Fruit fly (Drosophila melanogaster): ENCODE measurements around the gene tadr.

tadr gene

DNA sequence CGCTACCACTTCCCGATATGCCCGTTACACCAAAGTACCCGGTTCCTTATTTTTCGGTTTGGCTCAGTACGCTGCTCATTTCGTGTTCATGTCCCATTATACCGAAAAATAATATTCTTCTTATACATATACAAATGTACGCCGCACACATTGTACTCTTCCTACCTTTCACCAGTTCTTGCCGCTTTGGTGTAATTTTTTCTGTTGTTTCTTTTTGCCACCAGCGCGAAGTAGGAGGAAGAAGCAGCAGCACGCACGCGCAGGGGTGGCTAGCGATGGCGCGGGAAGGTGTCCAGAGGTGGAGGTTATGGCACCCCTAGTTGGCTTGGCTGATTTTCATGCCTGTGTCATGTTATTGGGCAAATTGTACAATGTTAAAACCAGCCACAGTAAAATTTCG is 41.9 kb upstream of the tadr start:
- TF ChIP-seq lz (GFP tag; optimal IDR thresholded peaks at IDR 0.05), result no peak
- peak in 1 of 2 experiments; percentile 66 for TF ChIP-seq ss (GFP tag; optimal IDR thresholded peaks at IDR 0.05)
- peak; percentile 9 for TF ChIP-seq Eip78C (GFP tag)

DNA sequence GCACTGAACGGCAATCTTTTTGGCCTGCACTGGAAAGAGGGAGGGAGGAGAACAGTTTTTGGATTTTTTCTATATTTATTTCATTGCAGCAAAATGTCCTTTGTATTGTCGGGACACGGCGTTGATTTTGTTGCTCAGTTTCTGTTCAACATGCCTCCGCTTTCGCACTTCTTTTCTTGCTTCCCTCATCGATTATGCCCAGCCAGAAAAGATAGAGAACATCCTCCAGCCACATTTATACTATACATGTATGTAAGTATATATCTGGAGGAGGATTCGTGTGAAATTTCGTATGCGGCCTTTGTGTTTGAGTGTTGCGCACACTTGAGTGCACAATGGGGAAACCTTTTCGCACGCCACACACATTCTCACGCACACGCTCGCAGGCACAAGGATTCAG is 40.8 kb upstream of the tadr start:
- TF ChIP-seq Gug (GFP tag; IDR thresholded peaks at IDR 0.05), result no peak
- TF ChIP-seq ss (GFP tag; optimal IDR thresholded peaks at IDR 0.05), result peak in 1 of 2 experiments; percentile 1

DNA sequence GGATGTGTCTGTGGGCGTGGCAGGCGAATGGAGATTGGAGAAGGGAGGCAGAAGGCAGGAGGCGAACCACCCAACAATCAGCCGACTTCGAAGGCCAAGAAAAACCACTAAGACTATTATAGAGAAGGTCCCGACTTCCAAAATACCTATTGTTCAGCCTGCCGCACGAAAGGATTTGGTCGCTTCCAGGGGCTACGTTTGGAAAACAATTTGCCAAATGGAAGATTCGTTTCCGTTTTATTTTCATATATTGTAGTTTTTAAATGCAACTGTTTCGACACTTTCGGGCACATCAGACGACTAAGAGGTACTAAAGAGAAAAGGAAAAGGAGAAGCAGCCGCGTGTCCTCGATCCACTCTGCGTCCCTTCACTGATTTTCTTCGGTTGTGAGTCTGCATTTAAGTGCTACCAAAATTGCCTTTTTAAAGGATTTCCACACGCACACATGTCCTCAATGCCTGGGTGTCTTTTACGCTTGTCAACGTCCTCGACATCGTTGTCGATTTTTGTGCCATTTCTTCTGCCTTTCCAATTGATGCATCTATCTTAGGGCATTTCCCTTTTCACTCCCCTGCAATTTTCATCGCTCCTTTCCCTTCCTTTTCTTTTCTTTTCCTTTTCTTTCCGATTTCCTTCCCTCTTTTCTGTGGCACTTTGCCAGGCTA is 39.4 kb upstream of the tadr start:
- TF ChIP-seq CG32006 (GFP tag; optimal IDR thresholded peaks at IDR 0.05) (peak; percentile 1), Eip78C (GFP tag) (peak; percentile 55), CG9139 (GFP tag; optimal IDR thresholded peaks at IDR 0.05) (no peak), fkh (GFP tag; optimal IDR thresholded peaks at IDR 0.05) (no peak)

DNA sequence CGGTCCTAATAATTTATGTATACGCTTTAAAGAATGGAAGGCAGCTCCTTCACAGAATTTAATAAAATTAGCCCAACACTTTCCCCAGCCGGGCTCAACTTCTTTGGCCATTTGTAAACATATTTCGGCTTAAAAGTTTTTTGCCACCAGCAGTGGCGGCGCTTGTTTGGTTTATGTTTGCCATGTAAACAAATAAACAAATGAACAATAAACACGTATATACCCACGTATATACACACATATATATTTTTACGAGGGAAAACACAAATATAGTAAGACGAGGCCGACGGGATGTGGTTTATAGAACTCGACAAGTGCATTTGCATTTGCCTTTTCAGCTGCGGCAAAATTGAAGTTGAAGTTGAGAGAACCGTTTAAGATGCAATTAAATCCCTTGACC is 37.5 kb upstream of the tadr start:
- no peak for TF ChIP-seq CG16779 (tag; optimal IDR thresholded peaks at IDR 0.05)
- no peak for TF ChIP-seq Eip78C (GFP tag)
- no peak for TF ChIP-seq CG3919 (GFP tag; optimal IDR thresholded peaks at IDR 0.05)
- TF ChIP-seq esn (GFP tag; optimal IDR thresholded peaks at IDR 0.05), result no peak
- TF ChIP-seq CG11902 (GFP tag; optimal IDR thresholded peaks at IDR 0.05), result no peak
- TF ChIP-seq CG32006 (GFP tag; optimal IDR thresholded peaks at IDR 0.05), result no peak
- TF ChIP-seq fkh (GFP tag; optimal IDR thresholded peaks at IDR 0.05), result peak; percentile 52
- no peak for TF ChIP-seq Hr38 (GFP tag; optimal IDR thresholded peaks at IDR 0.05)
- no peak for TF ChIP-seq dac (GFP tag; optimal IDR thresholded peaks at IDR 0.05)

DNA sequence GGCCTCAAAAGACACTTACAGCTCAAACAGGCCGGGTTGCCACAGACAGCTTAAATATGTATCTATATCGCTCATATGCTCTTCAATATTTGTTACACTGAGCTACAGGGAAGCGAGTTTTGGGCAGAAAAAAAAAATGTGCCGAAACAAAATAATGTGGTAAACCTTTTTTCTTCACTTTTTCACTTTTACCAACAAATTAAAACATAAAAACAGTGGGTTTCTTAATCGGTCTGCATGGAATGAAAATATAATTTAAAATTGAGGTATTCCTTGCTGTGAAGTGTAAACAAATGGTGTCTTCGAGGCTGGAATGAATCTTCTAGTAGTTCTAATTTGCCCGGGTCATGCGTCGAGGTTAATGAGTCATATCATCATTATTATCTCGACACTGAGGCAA is 36.5 kb upstream of the tadr start:
- TF ChIP-seq CG31627 (GFP tag; optimal IDR thresholded peaks at IDR 0.05) (no peak), CG10631 (GFP tag; optimal IDR thresholded peaks at IDR 0.05) (no peak), CG11902 (GFP tag; optimal IDR thresholded peaks at IDR 0.05) (no peak), Eip75B (GFP tag; optimal IDR thresholded peaks at IDR 0.05) (peak; percentile 24), eg (GFP tag; IDR thresholded peaks at IDR 0.05) (peak; percentile 52; the same call in 2 of the 3 replicates), CG6163 (GFP tag; IDR thresholded peaks at IDR 0.05) (0 out of 3 replicates have a peak, but pooled peaks have one; percentile 22), Ets21C (GFP tag; optimal IDR thresholded peaks at IDR 0.05) (no peak), lz (GFP tag; optimal IDR thresholded peaks at IDR 0.05) (peak; percentile 20), CG34406 (GFP tag; optimal IDR thresholded peaks at IDR 0.05) (no peak), esn (GFP tag; optimal IDR thresholded peaks at IDR 0.05) (peak; percentile 37), Blimp-1 (GFP tag; optimal IDR thresholded peaks at IDR 0.05) (no peak), Met (GFP tag; optimal IDR thresholded peaks at IDR 0.05) (peak; percentile 24), topi (GFP tag; optimal IDR thresholded peaks at IDR 0.05) (peak; percentile 32), Lpt (GFP tag; optimal IDR thresholded peaks at IDR 0.05) (no peak), CG8119 (GFP tag; IDR thresholded peaks at IDR 0.05) (peak; percentile 32; the same call in 1 of the 3 replicates), CG1621 (tag; optimal IDR thresholded peaks at IDR 0.05) (no peak), salr (GFP tag; optimal IDR thresholded peaks at IDR 0.05) (no peak), CG4318 (GFP tag; optimal IDR thresholded peaks at IDR 0.05) (no peak), achi (GFP tag; optimal IDR thresholded peaks at IDR 0.05) (peak; percentile 3), fkh (GFP tag; optimal IDR thresholded peaks at IDR 0.05) (peak; percentile 56), CG3032 (tag; optimal IDR thresholded peaks at IDR 0.05) (no peak), CG8319 (GFP tag; optimal IDR thresholded peaks at IDR 0.05) (no peak), fd59A (GFP tag; optimal IDR thresholded peaks at IDR 0.05) (no peak), Gug (GFP tag; IDR thresholded peaks at IDR 0.05) (0 out of 2 replicates have a peak, but pooled peaks have one; percentile 14), CG3919 (GFP tag; optimal IDR thresholded peaks at IDR 0.05) (peak; percentile 28), Sox14 (GFP tag; optimal IDR thresholded peaks at IDR 0.05) (peak; percentile 10), CG10669 (GFP tag; optimal IDR thresholded peaks at IDR 0.05) (peak; percentile 15), CG6792 (GFP tag; optimal IDR thresholded peaks at IDR 0.05) (peak; percentile 28), Eip93F (GFP tag; optimal IDR thresholded peaks at IDR 0.05) (no peak), CG6808 (GFP tag; optimal IDR thresholded peaks at IDR 0.05) (no peak), Hr4 (GFP tag; optimal IDR thresholded peaks at IDR 0.05) (peak; percentile 25), OdsH (GFP tag; optimal IDR thresholded peaks at IDR 0.05) (peak; percentile 44), net (GFP tag; optimal IDR thresholded peaks at IDR 0.05) (peak; percentile 20), dsx (GFP tag; optimal IDR thresholded peaks at IDR 0.05; ENCODE audit: poor library complexity, severe bottlenecking) (no peak), CG32006 (GFP tag; optimal IDR thresholded peaks at IDR 0.05) (no peak)
